Worm (Caenorhabditis elegans) whole organism, midembryonic: Measurements from ENCODE around the gene bus-19.

Experiments used
- T22C8.4 ChIP-seq: fragments of 200-800 bp; sonication (Bioruptor generic); IDR thresholded peaks from 2 replicates; pipeline ENCODE4 v1.3.6; 2022; ENCODE audit warnings: missing genetic modification characterization, missing compliant biosample characterization
- cog-1 ChIP-seq: sonication (generic microtip); optimal IDR thresholded peaks from 2 replicates; lab custom pipeline; 2016; ENCODE audit warnings: missing genetic modification characterization, missing compliant biosample characterization
- flt-1 ChIP-seq: fragments of 200-800 bp; sonication (Bioruptor generic); IDR thresholded peaks from 2 replicates; pipeline ENCODE4 v1.3.6; 2022; ENCODE audit warnings: missing genetic modification characterization, missing compliant biosample characterization
- klf-2 ChIP-seq: fragments of 200-800 bp; sonication (Bioruptor generic); conservative IDR thresholded peaks from 2 replicates; pipeline ENCODE4 v1.3.6; 2022; ENCODE audit warnings: missing genetic modification reagents, missing genetic modification characterization, missing compliant biosample characterization
- med-1 ChIP-seq: sonication (generic microtip); optimal IDR thresholded peaks from 2 replicates; lab custom pipeline; 2017; ENCODE audit warnings: missing genetic modification characterization, mild to moderate bottlenecking, missing compliant biosample characterization, antibody characterized with exemption, missing genetic modification reagents; ENCODE audit not compliant: insufficient read depth
- ref-1 ChIP-seq: fragments of 200-800 bp; sonication (Bioruptor generic); conservative IDR thresholded peaks from 2 replicates; pipeline ENCODE4 v1.3.6; 2022; ENCODE audit warnings: missing genetic modification reagents, missing genetic modification characterization, missing compliant biosample characterization
- tab-1 ChIP-seq: fragments of 200-800 bp; sonication (Bioruptor generic); IDR thresholded peaks from 2 replicates; pipeline ENCODE4 v1.3.6; 2022; ENCODE audit warnings: missing genetic modification characterization, missing compliant biosample characterization
- ztf-23 ChIP-seq: fragments of 200-800 bp; sonication (Bioruptor generic); IDR thresholded peaks from 2 replicates; pipeline ENCODE4 v1.3.6; 2022; ENCODE audit warnings: missing genetic modification reagents, missing genetic modification characterization, missing compliant biosample characterization
- ztf-29 ChIP-seq: fragments of 200-800 bp; sonication (Bioruptor generic); IDR thresholded peaks from 2 replicates; pipeline ENCODE4 v1.3.6; 2022; ENCODE audit warnings: missing genetic modification reagents, missing genetic modification characterization, missing compliant biosample characterization

Gene bus-19

ce11 chrV:12871753-12872152 lies at the start of gene bus-19:
Gene bus-19, plus strand, starts transcription at chrV:12872053.
- TF ChIP-seq ref-1 (GFP tag; lab: Robert Waterston, UW) (no peak), tab-1 (GFP tag; lab: Robert Waterston, UW) (no peak), ztf-23 (GFP tag; lab: Robert Waterston, UW) (no peak), klf-2 (GFP tag; lab: Robert Waterston, UW) (no peak), T22C8.4 (GFP tag; lab: Robert Waterston, UW) (no peak), med-1 (GFP tag; lab: Kevin White, UChicago) (no peak), cog-1 (tag; lab: Kevin White, UChicago) (no peak), ztf-29 (no peak), flt-1 (GFP tag; lab: Robert Waterston, UW) (no peak)

ce11 chrV:12822065-12822464 lies 49.8 kb upstream of the bus-19 start:
- no peak for TF ChIP-seq med-1 (GFP tag; lab: Kevin White, UChicago)
- no peak for TF ChIP-seq ref-1 (GFP tag; lab: Robert Waterston, UW)

ce11 chrV:12824777-12825176 lies 47.1 kb upstream of the bus-19 start, which contains the start of gene ugt-16:
Gene ugt-16, plus strand, starts transcription at chrV:12825024.
- TF ChIP-seq ztf-23 (GFP tag; lab: Robert Waterston, UW) (no peak), cog-1 (tag; lab: Kevin White, UChicago) (no peak)

ce11 chrV:12827219-12827618 lies 44.6 kb upstream of the bus-19 start, which contains the start of gene ugt-15:
Gene ugt-15, plus strand, starts transcription at chrV:12827519.
- TF ChIP-seq T22C8.4 (GFP tag; lab: Robert Waterston, UW), result no peak
- TF ChIP-seq klf-2 (GFP tag; lab: Robert Waterston, UW), result no peak
- no peak for TF ChIP-seq ref-1 (GFP tag; lab: Robert Waterston, UW)
- no peak for TF ChIP-seq ztf-23 (GFP tag; lab: Robert Waterston, UW)
- TF ChIP-seq tab-1 (GFP tag; lab: Robert Waterston, UW), result no peak
- TF ChIP-seq cog-1 (tag; lab: Kevin White, UChicago), result no peak
- TF ChIP-seq ztf-29, result no peak
- TF ChIP-seq flt-1 (GFP tag; lab: Robert Waterston, UW), result no peak
- TF ChIP-seq med-1 (GFP tag; lab: Kevin White, UChicago), result no peak

- TF ChIP-seq ztf-23 (GFP tag; lab: Robert Waterston, UW) (no peak), med-1 (GFP tag; lab: Kevin White, UChicago) (no peak), klf-2 (GFP tag; lab: Robert Waterston, UW) (no peak), flt-1 (GFP tag; lab: Robert Waterston, UW) (no peak), tab-1 (GFP tag; lab: Robert Waterston, UW) (no peak), T22C8.4 (GFP tag; lab: Robert Waterston, UW) (no peak), ref-1 (GFP tag; lab: Robert Waterston, UW) (no peak), cog-1 (tag; lab: Kevin White, UChicago) (no peak), ztf-29 (no peak)
These were observed 36.5 kb upstream of the bus-19 start, which contains the start of gene C44H9.4 for ce11 chrV:12835388-12835787. Gene C44H9.4, plus strand, starts transcription at chrV:12835688.

- TF ChIP-seq ztf-29 (no peak), tab-1 (GFP tag; lab: Robert Waterston, UW) (no peak), flt-1 (GFP tag; lab: Robert Waterston, UW) (no peak), klf-2 (GFP tag; lab: Robert Waterston, UW) (no peak)
These were observed 27.1 kb upstream of the bus-19 start for ce11 chrV:12844748-12845147.

ce11 chrV:12845247-12845646 lies 26.6 kb upstream of the bus-19 start, which contains the start of gene C44H9.6:
Gene C44H9.6, minus strand, starts transcription at chrV:12845347.
- TF ChIP-seq ztf-23 (GFP tag; lab: Robert Waterston, UW) (no peak), klf-2 (GFP tag; lab: Robert Waterston, UW) (no peak), ztf-29 (no peak), flt-1 (GFP tag; lab: Robert Waterston, UW) (no peak), med-1 (GFP tag; lab: Kevin White, UChicago) (no peak)

ce11 chrV:12849736-12850135 lies 22.1 kb upstream of the bus-19 start, which contains the start of gene C44H9.5:
Gene C44H9.5, minus strand, starts transcription at chrV:12849864.
- no peak for TF ChIP-seq ztf-23 (GFP tag; lab: Robert Waterston, UW)
- TF ChIP-seq tab-1 (GFP tag; lab: Robert Waterston, UW), result no peak
- no peak for TF ChIP-seq med-1 (GFP tag; lab: Kevin White, UChicago)
- TF ChIP-seq ztf-29, result no peak
- no peak for TF ChIP-seq flt-1 (GFP tag; lab: Robert Waterston, UW)
- TF ChIP-seq T22C8.4 (GFP tag; lab: Robert Waterston, UW), result no peak
- TF ChIP-seq ref-1 (GFP tag; lab: Robert Waterston, UW), result no peak
- no peak for TF ChIP-seq cog-1 (tag; lab: Kevin White, UChicago)
- no peak for TF ChIP-seq klf-2 (GFP tag; lab: Robert Waterston, UW)

ce11 chrV:12852355-12852754 lies 19.5 kb upstream of the bus-19 start:
- TF ChIP-seq cog-1 (tag; lab: Kevin White, UChicago) (no peak), tab-1 (GFP tag; lab: Robert Waterston, UW) (no peak), flt-1 (GFP tag; lab: Robert Waterston, UW) (no peak), klf-2 (GFP tag; lab: Robert Waterston, UW) (no peak), med-1 (GFP tag; lab: Kevin White, UChicago) (no peak), ztf-23 (GFP tag; lab: Robert Waterston, UW) (no peak), ztf-29 (no peak), ref-1 (GFP tag; lab: Robert Waterston, UW) (no peak), T22C8.4 (GFP tag; lab: Robert Waterston, UW) (no peak)

- no peak for TF ChIP-seq ref-1 (GFP tag; lab: Robert Waterston, UW)
- no peak for TF ChIP-seq klf-2 (GFP tag; lab: Robert Waterston, UW)
- TF ChIP-seq ztf-29, result no peak
- TF ChIP-seq flt-1 (GFP tag; lab: Robert Waterston, UW), result no peak
These were observed 17.1 kb upstream of the bus-19 start, which contains the start of gene C44H9.7 for ce11 chrV:12854766-12855165. Gene C44H9.7, minus strand, starts transcription at chrV:12854866.
